Worm (Caenorhabditis elegans): ENCODE data around the gene fbxb-77.

- no peak for TF ChIP-seq nhr-11 (tag; optimal IDR thresholded peaks at IDR 0.05)
- TF ChIP-seq nhr-76 (tag; optimal IDR thresholded peaks at IDR 0.05): no peak
- TF ChIP-seq ztf-11 (tag; optimal IDR thresholded peaks at IDR 0.05): no peak
- TF ChIP-seq nhr-10 (tag; optimal IDR thresholded peaks at IDR 0.05): no peak
- no peak for TF ChIP-seq nhr-25 (tag; optimal IDR thresholded peaks at IDR 0.05; ENCODE audit: borderline replicate concordance, insufficient read depth)
- no peak for TF ChIP-seq aly-2 (tag; optimal IDR thresholded peaks at IDR 0.05)
- no peak for TF ChIP-seq unc-62 (GFP tag; optimal IDR thresholded peaks at IDR 0.05 in 1 of 2)
- no peak for TF ChIP-seq unc-62 (tag; optimal IDR thresholded peaks at IDR 0.05)
- no peak for TF ChIP-seq ZK546.5 (tag; optimal IDR thresholded peaks at IDR 0.05)
- TF ChIP-seq ceh-82 (tag; optimal IDR thresholded peaks at IDR 0.05): no peak
- no peak for TF ChIP-seq skn-1 (tag; optimal IDR thresholded peaks at IDR 0.05)
- TF ChIP-seq set-16 (GFP tag; IDR thresholded peaks at IDR 0.05): no peak
- no peak for TF ChIP-seq Y5F2A.4 (GFP tag; optimal IDR thresholded peaks at IDR 0.05)
These were observed 33.5 kb upstream of the fbxb-77 start, which contains the start of gene R11E3.1 for ce11 chrIV:4789445-4789844.
